Worm (Caenorhabditis elegans) whole organism, late embryonic: ENCODE measurements around the gene F10C1.8.

Source experiments
- C38D4.7 ChIP-seq: fragments of 200-800 bp; sonication (Bioruptor generic); optimal IDR thresholded peaks from 2 replicates; lab custom pipeline; 2018; ENCODE audit warnings: mild to moderate bottlenecking, missing genetic modification characterization, moderate library complexity, missing compliant biosample characterization
- F13H6.1 ChIP-seq: sonication (generic microtip); optimal IDR thresholded peaks from 2 replicates; lab custom pipeline; 2016; ENCODE audit warnings: missing genetic modification characterization, missing compliant biosample characterization
- K02D7.2 ChIP-seq: sonication (generic microtip); optimal IDR thresholded peaks from 2 replicates; lab custom pipeline; 2017; ENCODE audit warnings: mild to moderate bottlenecking, missing genetic modification characterization, missing compliant biosample characterization
- ama-1 ChIP-seq: fragments of 150-350 bp; optimal IDR thresholded peaks from 2 replicates; lab custom pipeline; 2014
- ceh-22 ChIP-seq: sonication (generic microtip); optimal IDR thresholded peaks from 2 replicates; lab custom pipeline; 2017; ENCODE audit warnings: missing biosample characterization, missing genetic modification characterization
- che-1 ChIP-seq: sonication (generic microtip); optimal IDR thresholded peaks from 2 replicates; lab custom pipeline; 2016; ENCODE audit warnings: mild to moderate bottlenecking, missing genetic modification characterization, missing compliant biosample characterization
- lin-11 ChIP-seq: fragments of 200-800 bp; sonication (Bioruptor generic); optimal IDR thresholded peaks from 2 replicates; lab custom pipeline; 2018; ENCODE audit warnings: mild to moderate bottlenecking, missing genetic modification characterization, missing compliant biosample characterization
- pag-3 ChIP-seq: sonication (generic microtip); optimal IDR thresholded peaks from 2 replicates; lab custom pipeline; 2016; ENCODE audit warnings: missing compliant biosample characterization, missing genetic modification characterization, borderline replicate concordance
- pqm-1 ChIP-seq: sonication (generic microtip); optimal IDR thresholded peaks from 2 replicates; lab custom pipeline; 2016; ENCODE audit warnings: missing genetic modification characterization, missing compliant biosample characterization
- ref-2 ChIP-seq: sonication (generic microtip); optimal IDR thresholded peaks from 2 replicates; lab custom pipeline; 2016; ENCODE audit warnings: missing genetic modification characterization, missing compliant biosample characterization
- tbx-7 ChIP-seq: sonication (generic microtip); optimal IDR thresholded peaks from 2 replicates; lab custom pipeline; 2016; ENCODE audit warnings: missing genotype, missing genetic modification characterization, missing compliant biosample characterization
- zip-5 ChIP-seq: sonication (generic microtip); optimal IDR thresholded peaks from 2 replicates; lab custom pipeline; 2016; ENCODE audit warnings: missing genetic modification characterization, missing compliant biosample characterization

DNA sequence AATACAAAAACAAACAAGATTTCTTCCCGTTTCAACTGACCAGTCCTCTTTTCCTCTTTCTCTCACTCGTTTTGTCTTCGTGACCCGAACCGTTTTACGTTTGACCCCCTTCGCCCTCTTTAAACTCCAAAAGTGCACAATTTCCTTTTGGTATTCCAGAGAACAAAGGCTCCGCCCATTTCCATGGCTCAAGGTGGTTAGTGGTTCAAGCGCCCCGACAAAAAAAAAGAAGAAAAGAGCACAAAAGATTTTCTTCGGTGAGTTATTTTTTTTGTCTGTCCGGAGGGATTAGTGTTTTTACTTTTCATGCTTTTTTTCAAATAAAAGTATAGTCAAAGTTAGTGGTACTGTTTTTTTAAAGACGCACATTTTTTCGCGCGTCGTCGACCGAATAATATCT lies 46.7 kb upstream of the F10C1.8 start, which contains the start of gene osta-2:
- TF ChIP-seq F13H6.1 (tag; lab: Kevin White, UChicago) (no peak), K02D7.2 (tag; lab: Kevin White, UChicago) (no peak), tbx-7 (no peak), ama-1 (lab: Kevin White, UChicago) (no peak), zip-5 (tag; lab: Kevin White, UChicago) (no peak), pag-3 (tag; lab: Kevin White, UChicago) (no peak), che-1 (tag; lab: Kevin White, UChicago) (no peak), pqm-1 (tag; lab: Kevin White, UChicago) (no peak), ceh-22 (tag; lab: Kevin White, UChicago) (no peak), lin-11 (tag; lab: Kevin White, UChicago) (no peak), ref-2 (no peak), C38D4.7 (no peak)
